Fruit fly (Drosophila melanogaster) whole organism, embryonic: ENCODE data around the gene CG34057.

Experiments used
- Ada2b ChIP-seq: fragments of 200-800 bp; sonication (Bioruptor generic); IDR thresholded peaks from 2 replicates; pipeline ENCODE4 v1.3.6; 2022; ENCODE audit warnings: missing biosample characterization, missing genetic modification characterization
- Atf-2 ChIP-seq: fragments of 200-800 bp; sonication (Bioruptor generic); optimal IDR thresholded peaks from 2 replicates; lab custom pipeline; 2016; ENCODE audit warnings: missing biosample characterization, missing genetic modification characterization
- CG11085 ChIP-seq: fragments of 200-800 bp; sonication (Bioruptor generic); IDR thresholded peaks from 2 replicates; pipeline ENCODE4 v1.3.6; 2022; ENCODE audit warnings: missing biosample characterization, missing genetic modification characterization
- CG12071 ChIP-seq: fragments of 200-800 bp; sonication (Bioruptor generic); optimal IDR thresholded peaks from 3 replicates; lab custom pipeline; 2018; ENCODE audit warnings: missing biosample characterization, mild to moderate bottlenecking, missing genetic modification characterization
- CG12104 ChIP-seq: fragments of 200-800 bp; sonication (Bioruptor generic); optimal IDR thresholded peaks from 3 replicates; lab custom pipeline; 2016; ENCODE audit warnings: missing biosample characterization, missing genetic modification characterization
- CG12219 ChIP-seq: fragments of 200-800 bp; sonication (Bioruptor generic); optimal IDR thresholded peaks from 3 replicates; lab custom pipeline; 2018; ENCODE audit warnings: missing biosample characterization, mild to moderate bottlenecking, missing genetic modification characterization
- CG12391 ChIP-seq: fragments of 200-800 bp; sonication (Bioruptor generic); optimal IDR thresholded peaks from 3 replicates; lab custom pipeline; 2018; ENCODE audit warnings: missing biosample characterization, mild to moderate bottlenecking, missing genetic modification characterization, moderate library complexity
- CG17912 ChIP-seq: fragments of 200-800 bp; sonication (Bioruptor generic); optimal IDR thresholded peaks from 2 replicates; lab custom pipeline; 2018; ENCODE audit warnings: missing biosample characterization, mild to moderate bottlenecking, missing genetic modification characterization
- CG1792 ChIP-seq: fragments of 200-800 bp; sonication (Bioruptor generic); optimal IDR thresholded peaks from 2 replicates; lab custom pipeline; 2016; ENCODE audit warnings: missing biosample characterization, missing genetic modification characterization
- CG1832 ChIP-seq: fragments of 200-800 bp; sonication (Bioruptor generic); optimal IDR thresholded peaks from 2 replicates; lab custom pipeline; 2017; ENCODE audit warnings: missing biosample characterization, mild to moderate bottlenecking, missing genetic modification characterization, inconsistent platforms
- CG18619 ChIP-seq: fragments of 200-800 bp; sonication (Bioruptor generic); optimal IDR thresholded peaks from 3 replicates; lab custom pipeline; 2017; ENCODE audit warnings: missing biosample characterization, mild to moderate bottlenecking, missing genetic modification characterization
- CG18764 ChIP-seq: fragments of 200-800 bp; sonication (Bioruptor generic); optimal IDR thresholded peaks from 3 replicates; lab custom pipeline; 2016; ENCODE audit warnings: missing biosample characterization, missing genetic modification characterization
- CG2199 ChIP-seq: fragments of 200-800 bp; sonication (Bioruptor generic); IDR thresholded peaks from 3 replicates; pipeline ENCODE4 v1.3.6; 2022; ENCODE audit warnings: missing biosample characterization, missing genetic modification characterization
- CG3163 ChIP-seq: fragments of 200-800 bp; sonication (Bioruptor generic); optimal IDR thresholded peaks from 3 replicates; lab custom pipeline; 2016; ENCODE audit warnings: missing biosample characterization, missing genetic modification characterization
- CG6765 ChIP-seq: fragments of 200-800 bp; sonication (Bioruptor generic); optimal IDR thresholded peaks from 3 replicates; lab custom pipeline; 2017; ENCODE audit warnings: missing biosample characterization, mild to moderate bottlenecking, missing genetic modification characterization
- CG6813 ChIP-seq: fragments of 200-800 bp; sonication (Bioruptor generic); optimal IDR thresholded peaks from 2 replicates; lab custom pipeline; 2017; ENCODE audit warnings: missing biosample characterization, missing genetic modification characterization, mild to moderate bottlenecking, moderate library complexity, missing genetic modification reagents
- CG7271 ChIP-seq: fragments of 200-800 bp; sonication (Bioruptor generic); optimal IDR thresholded peaks from 2 replicates; lab custom pipeline; 2018; ENCODE audit warnings: missing biosample characterization, mild to moderate bottlenecking, missing genetic modification characterization, moderate library complexity
- CG7839 ChIP-seq: fragments of 200-800 bp; sonication (Bioruptor generic); optimal IDR thresholded peaks from 3 replicates; lab custom pipeline; 2018; ENCODE audit warnings: missing biosample characterization, mild to moderate bottlenecking, missing genetic modification characterization, moderate library complexity
- CG7987 ChIP-seq: fragments of 200-800 bp; sonication (Bioruptor generic); optimal IDR thresholded peaks from 2 replicates; lab custom pipeline; 2018; ENCODE audit warnings: missing biosample characterization, mild to moderate bottlenecking, missing genetic modification characterization, moderate library complexity
- CG8478 ChIP-seq: fragments of >200 bp; optimal IDR thresholded peaks from 2 replicates; lab custom pipeline; 2018
- CG9817 ChIP-seq: fragments of 200-800 bp; sonication (Bioruptor generic); optimal IDR thresholded peaks from 2 replicates; lab custom pipeline; 2018; ENCODE audit warnings: missing biosample characterization, mild to moderate bottlenecking, missing genetic modification characterization, moderate library complexity
- CG9932 ChIP-seq: fragments of 200-800 bp; sonication (Bioruptor generic); IDR thresholded peaks from 2 replicates; pipeline ENCODE4 v1.3.6; 2022; ENCODE audit warnings: missing biosample characterization, missing genetic modification characterization
- CTCF ChIP-seq: fragments of 200-800 bp; sonication (Bioruptor generic); optimal IDR thresholded peaks from 2 replicates; lab custom pipeline; 2017; ENCODE audit warnings: missing biosample characterization, mild to moderate bottlenecking, missing genetic modification characterization, moderate library complexity
- Dek ChIP-seq: fragments of 200-800 bp; sonication (Bioruptor generic); optimal IDR thresholded peaks from 3 replicates; lab custom pipeline; 2019; ENCODE audit warnings: missing biosample characterization, mild to moderate bottlenecking, missing genetic modification characterization, moderate library complexity
- Dll ChIP-seq: fragments of 200-800 bp; sonication (Bioruptor generic); IDR thresholded peaks from 4 replicates; pipeline ENCODE4 v1.3.6; 2022; ENCODE audit warnings: missing biosample characterization, missing genetic modification characterization; ENCODE audit not compliant: partially characterized antibody
- Gsc ChIP-seq: fragments of 200-800 bp; sonication (Bioruptor generic); IDR thresholded peaks from 2 replicates; pipeline ENCODE4 v1.3.6; 2022; ENCODE audit warnings: missing biosample characterization, missing genetic modification characterization
- MBD-R2 ChIP-seq: fragments of 200-800 bp; sonication (Bioruptor generic); IDR thresholded peaks from 2 replicates; pipeline ENCODE4 v1.3.6; 2022; ENCODE audit warnings: missing biosample characterization, missing genetic modification characterization
- Mad ChIP-seq: fragments of 200-800 bp; sonication (Bioruptor generic); optimal IDR thresholded peaks from 2 replicates; lab custom pipeline; 2016; ENCODE audit warnings: missing biosample characterization, missing genetic modification characterization
- Oaz ChIP-seq: fragments of 200-800 bp; sonication (Bioruptor generic); IDR thresholded peaks from 2 replicates; pipeline ENCODE4 v1.3.6; 2022; ENCODE audit warnings: missing biosample characterization, missing genetic modification characterization
- Pdp1 ChIP-seq, 2 experiments: fragments of 200-800 bp; sonication (Bioruptor generic); optimal IDR thresholded peaks; 3 replicates each; lab custom pipeline; 2016; ENCODE audit warnings: missing biosample characterization in 2 of 2, missing genetic modification characterization in 2 of 2, mild to moderate bottlenecking in 1 of 2, moderate library complexity in 1 of 2
- Trl ChIP-seq, 3 experiments: fragments of >200 bp in 2 of 3; fragments of 200-800 bp in 1 of 3; sonication (Bioruptor generic) in 1 of 3; optimal IDR thresholded peaks; 2 replicates in 1 of 3; 3 replicates in 2 of 3; lab custom pipeline; 2016 to 2017; ENCODE audit warnings: missing biosample characterization in 1 of 3, missing genetic modification characterization in 1 of 3
- Xbp1 ChIP-seq: fragments of 200-800 bp; sonication (Bioruptor generic); optimal IDR thresholded peaks from 3 replicates; lab custom pipeline; 2016; ENCODE audit warnings: missing biosample characterization, mild to moderate bottlenecking, missing genetic modification characterization
- ab ChIP-seq: fragments of 200-800 bp; sonication (Bioruptor generic); optimal IDR thresholded peaks from 2 replicates; lab custom pipeline; 2016; ENCODE audit warnings: missing biosample characterization, missing genetic modification characterization
- aop ChIP-seq: fragments of 200-800 bp; sonication (Bioruptor generic); IDR thresholded peaks from 2 replicates; pipeline ENCODE4 v1.3.6; 2022; ENCODE audit warnings: missing biosample characterization, missing genetic modification characterization
- ara ChIP-seq: fragments of 200-800 bp; sonication (Bioruptor generic); IDR thresholded peaks from 2 replicates; pipeline ENCODE4 v1.3.6; 2022; ENCODE audit warnings: missing biosample characterization, missing genetic modification characterization
- bigmax ChIP-seq: fragments of 200-800 bp; sonication (Bioruptor generic); optimal IDR thresholded peaks from 2 replicates; lab custom pipeline; 2018; ENCODE audit warnings: missing biosample characterization, mild to moderate bottlenecking, missing genetic modification characterization
- bowl ChIP-seq: fragments of 200-800 bp; sonication (Bioruptor generic); IDR thresholded peaks from 2 replicates; pipeline ENCODE4 v1.3.6; 2022; ENCODE audit warnings: missing biosample characterization, missing genetic modification characterization
- bsh ChIP-seq, 2 experiments: fragments of 200-800 bp; sonication (Bioruptor generic); optimal IDR thresholded peaks; 2 replicates each; lab custom pipeline; 2017 to 2018; ENCODE audit warnings: mild to moderate bottlenecking in 2 of 2, missing biosample characterization in 2 of 2, missing genetic modification characterization in 2 of 2, moderate library complexity in 1 of 2
- ci ChIP-seq: fragments of 200-800 bp; sonication (Bioruptor generic); IDR thresholded peaks from 3 replicates; pipeline ENCODE4 v1.3.6; 2022; ENCODE audit warnings: missing biosample characterization, missing genetic modification characterization
- fd3F ChIP-seq: fragments of 200-800 bp; sonication (Bioruptor generic); optimal IDR thresholded peaks from 2 replicates; lab custom pipeline; 2018; ENCODE audit warnings: missing biosample characterization, mild to moderate bottlenecking, missing genetic modification characterization, moderate library complexity
- ham ChIP-seq: fragments of 200-800 bp; sonication (Bioruptor generic); IDR thresholded peaks from 2 replicates; pipeline ENCODE4 v1.3.6; 2022; ENCODE audit warnings: missing biosample characterization, missing genetic modification characterization
- jumu ChIP-seq: fragments of 200-800 bp; sonication (Bioruptor generic); optimal IDR thresholded peaks from 3 replicates; lab custom pipeline; 2016; ENCODE audit warnings: missing biosample characterization, missing genetic modification characterization
- pho ChIP-seq: fragments of 200-800 bp; sonication (Bioruptor generic); optimal IDR thresholded peaks from 2 replicates; lab custom pipeline; 2016; ENCODE audit warnings: missing biosample characterization, missing genetic modification characterization
- rib ChIP-seq: fragments of 200-800 bp; sonication (Bioruptor generic); IDR thresholded peaks from 2 replicates; pipeline ENCODE4 v1.3.6; 2022; ENCODE audit warnings: missing biosample characterization, missing genetic modification characterization
- sim ChIP-seq: fragments of 200-800 bp; sonication (Bioruptor generic); IDR thresholded peaks from 2 replicates; pipeline ENCODE4 v1.3.6; 2022; ENCODE audit warnings: missing biosample characterization, missing genetic modification characterization
- slou ChIP-seq: fragments of 200-800 bp; sonication (Bioruptor generic); optimal IDR thresholded peaks from 3 replicates; lab custom pipeline; 2016; ENCODE audit warnings: missing biosample characterization, missing genetic modification characterization
- sr ChIP-seq: fragments of 200-800 bp; sonication (Bioruptor generic); IDR thresholded peaks from 3 replicates; pipeline ENCODE4 v1.3.6; 2022; ENCODE audit warnings: missing biosample characterization, missing genetic modification characterization
- tio ChIP-seq: fragments of 200-800 bp; sonication (Bioruptor generic); optimal IDR thresholded peaks from 2 replicates; lab custom pipeline; 2017; ENCODE audit warnings: missing biosample characterization, missing genetic modification characterization, inconsistent platforms
- tup ChIP-seq: fragments of 200-800 bp; sonication (Bioruptor generic); optimal IDR thresholded peaks from 2 replicates; lab custom pipeline; 2016; ENCODE audit warnings: missing biosample characterization, mild to moderate bottlenecking, missing genetic modification characterization, moderate library complexity

Gene CG34057

DNA sequence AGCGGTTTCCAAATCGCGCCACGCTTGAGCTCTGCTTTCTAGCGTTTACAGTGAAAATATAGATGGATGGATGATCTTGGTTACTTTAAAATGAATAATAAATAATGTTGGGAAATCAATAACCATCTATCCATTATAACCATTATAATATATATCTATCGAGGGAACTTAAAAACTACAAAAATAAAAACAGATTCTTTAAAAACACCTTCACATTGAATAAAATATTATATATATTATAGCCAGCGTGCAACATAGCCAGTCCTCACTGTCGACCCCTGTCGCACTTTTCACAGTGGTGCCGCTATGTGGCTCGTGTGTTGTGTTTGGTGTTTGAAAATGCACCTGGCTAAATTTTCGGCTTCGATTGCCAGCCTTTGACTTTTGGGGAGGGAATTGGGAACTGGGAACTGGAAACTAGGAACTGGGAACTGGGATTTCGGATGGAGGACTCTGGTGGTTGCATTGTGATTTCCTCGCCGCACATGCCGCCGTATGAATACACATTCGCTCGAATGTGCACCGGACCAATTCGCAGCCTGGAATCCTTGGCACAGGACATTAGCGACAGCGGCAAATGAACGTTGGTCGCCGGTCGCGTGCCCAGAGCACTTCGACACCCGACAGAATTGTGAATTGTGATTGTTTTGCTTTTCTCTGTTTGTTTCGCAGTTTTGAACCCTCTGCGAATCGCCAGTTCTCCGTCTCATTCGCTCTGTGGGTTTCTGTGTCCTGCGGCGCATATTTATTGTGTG is 8.0 kb downstream of the CG34057 start (continued):
- TF ChIP-seq Mad (GFP tag; lab: Kevin White, UChicago) (no peak), CG7987 (GFP tag; lab: Kevin White, UChicago) (no peak), CG18619 (GFP tag; lab: Kevin White, UChicago) (no peak), aop (no peak), Xbp1 (GFP tag; lab: Kevin White, UChicago) (peak; percentile 7), CG3163 (GFP tag; lab: Kevin White, UChicago) (no peak), CG1832 (GFP tag; lab: Kevin White, UChicago) (no peak), ara (GFP tag; lab: Robert Waterston, UW) (peak; percentile 51; the same call in 1 of the 2 replicates), bigmax (GFP tag; lab: Kevin White, UChicago) (no peak), Ada2b (GFP tag; lab: Robert Waterston, UW) (no peak), Dll (no peak), sr (no peak), ham (no peak)

DNA sequence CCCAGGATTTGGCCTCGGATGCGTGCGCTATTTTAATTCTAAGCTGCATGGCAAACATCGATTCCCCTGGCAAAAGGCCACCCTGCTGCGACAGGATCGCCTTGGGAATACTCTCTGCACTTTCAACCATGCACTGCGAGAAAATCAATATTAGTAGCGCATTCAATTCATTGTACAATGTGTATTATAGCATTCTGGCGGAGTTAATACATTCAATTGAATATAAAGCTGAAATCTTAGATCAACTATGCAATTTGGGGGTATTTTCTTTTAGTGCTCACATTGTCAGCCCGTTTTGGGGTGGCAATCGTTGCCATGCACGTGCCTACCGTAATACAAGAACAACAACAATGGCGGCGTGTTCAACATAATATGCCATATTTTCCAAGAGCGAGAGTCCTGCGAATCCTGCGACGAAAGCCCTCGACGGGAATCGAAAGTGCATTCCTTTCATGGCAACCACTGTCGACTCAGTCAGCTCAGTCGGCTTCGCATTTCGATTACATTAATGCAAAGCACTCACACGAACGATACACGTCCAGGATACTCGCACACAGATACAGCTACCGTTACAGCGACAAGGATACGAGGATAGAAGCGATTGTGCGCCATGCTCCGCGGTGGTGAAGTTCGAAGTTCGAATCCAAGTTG is 10.6 kb downstream of the CG34057 start:
- TF ChIP-seq CG18764 (GFP tag; lab: Kevin White, UChicago) (no peak), CG6765 (GFP tag; lab: Kevin White, UChicago) (no peak), jumu (no peak), CG17912 (GFP tag; lab: Kevin White, UChicago) (no peak), ab (GFP tag; lab: Kevin White, UChicago) (no peak), ci (GFP tag; lab: Robert Waterston, UW) (peak; percentile 72), CG6813 (GFP tag; lab: Kevin White, UChicago) (no peak), sim (no peak), slou (GFP tag; lab: Kevin White, UChicago) (no peak), CG12219 (peak; percentile 23), Dek (tag; lab: Kevin White, UChicago) (no peak), Gsc (GFP tag; lab: Robert Waterston, UW) (no peak), CG12104 (no peak), MBD-R2 (no peak), rib (no peak), CG1792 (no peak), CG2199 (GFP tag; lab: Robert Waterston, UW) (no peak; the same call in 2 of the 3 replicates), pho (no peak), Pdp1 (GFP tag; optimal IDR thresholded peaks at IDR 0.05; lab: Kevin White, UChicago) (no peak), CG7271 (no peak), Trl (optimal IDR thresholded peaks at IDR 0.05; lab: Kevin White, UChicago) (no peak), Trl (GFP tag; optimal IDR thresholded peaks at IDR 0.05; lab: Kevin White, UChicago) (no peak), CG12391 (tag; lab: Kevin White, UChicago) (peak; percentile 48), CG12071 (no peak), bowl (GFP tag; lab: Robert Waterston, UW) (no peak), CG18619 (GFP tag; lab: Kevin White, UChicago) (peak; percentile 2), CG8478 (lab: Kevin White, UChicago) (no peak), bsh (GFP tag; optimal IDR thresholded peaks at IDR 0.05; lab: Kevin White, UChicago) (peak in 1 of 2 experiments; percentile 74), CG11085 (GFP tag; lab: Robert Waterston, UW) (no peak), fd3F (GFP tag; lab: Kevin White, UChicago) (no peak), Atf-2 (GFP tag; lab: Kevin White, UChicago) (no peak), CTCF (GFP tag; lab: Kevin White, UChicago) (no peak), Oaz (GFP tag; lab: Robert Waterston, UW) (no peak), CG9932 (GFP tag; lab: Robert Waterston, UW) (no peak), CG9817 (tag; lab: Kevin White, UChicago) (no peak), CG1832 (GFP tag; lab: Kevin White, UChicago) (no peak), tup (GFP tag; lab: Kevin White, UChicago) (no peak), tio (no peak), CG7839 (peak; percentile 47)
